Fruit fly (Drosophila melanogaster) whole organism, embryonic: ENCODE results near the gene dyl.

Experiments used
- Abd-B ChIP-seq: fragments of 200-800 bp; sonication (Bioruptor generic); optimal IDR thresholded peaks from 2 replicates; lab custom pipeline; 2018; ENCODE audit warnings: missing biosample characterization, mild to moderate bottlenecking, missing genetic modification characterization, moderate library complexity
- Atf-2 ChIP-seq: fragments of 200-800 bp; sonication (Bioruptor generic); optimal IDR thresholded peaks from 2 replicates; lab custom pipeline; 2016; ENCODE audit warnings: missing biosample characterization, missing genetic modification characterization
- C15 ChIP-seq: fragments of 200-800 bp; sonication (Bioruptor generic); IDR thresholded peaks from 3 replicates; pipeline ENCODE4 v1.3.6; 2022; ENCODE audit warnings: missing biosample characterization, missing genetic modification characterization
- CG11093 ChIP-seq: fragments of 200-800 bp; sonication (Bioruptor generic); IDR thresholded peaks from 3 replicates; pipeline ENCODE4 v1.3.6; 2022; ENCODE audit warnings: missing biosample characterization, missing genetic modification characterization
- CG11456 ChIP-seq: fragments of 200-800 bp; sonication (Bioruptor generic); IDR thresholded peaks from 3 replicates; pipeline ENCODE4 v1.3.6; 2022; ENCODE audit warnings: missing biosample characterization, missing genetic modification characterization
- CG11695 ChIP-seq: fragments of 200-800 bp; sonication (Bioruptor generic); IDR thresholded peaks from 3 replicates; pipeline ENCODE4 v1.3.6; 2022; ENCODE audit warnings: missing biosample characterization, missing genetic modification characterization
- CG11723 ChIP-seq: fragments of 200-800 bp; sonication (Bioruptor generic); optimal IDR thresholded peaks from 2 replicates; lab custom pipeline; 2017; ENCODE audit warnings: missing biosample characterization, mild to moderate bottlenecking, missing genetic modification characterization
- CG13287 ChIP-seq: fragments of 200-800 bp; sonication (Bioruptor generic); IDR thresholded peaks from 2 replicates; pipeline ENCODE4 v1.3.6; 2022; ENCODE audit warnings: missing biosample characterization, missing genetic modification characterization; ENCODE audit not compliant: partially characterized antibody
- CG13296 ChIP-seq: fragments of 200-800 bp; sonication (Bioruptor generic); optimal IDR thresholded peaks from 3 replicates; lab custom pipeline; 2018; ENCODE audit warnings: missing biosample characterization, mild to moderate bottlenecking, missing genetic modification characterization
- CG13624 ChIP-seq: fragments of 200-800 bp; sonication (Bioruptor generic); optimal IDR thresholded peaks from 2 replicates; lab custom pipeline; 2016; ENCODE audit warnings: missing biosample characterization, missing genetic modification characterization
- CG14441 ChIP-seq: fragments of 200-800 bp; sonication (Bioruptor generic); IDR thresholded peaks from 2 replicates; pipeline ENCODE4 v1.3.6; 2022; ENCODE audit warnings: missing biosample characterization, missing genetic modification characterization
- CG17385 ChIP-seq: fragments of 200-800 bp; sonication (Bioruptor generic); optimal IDR thresholded peaks from 3 replicates; lab custom pipeline; 2018; ENCODE audit warnings: missing biosample characterization, mild to moderate bottlenecking, missing genetic modification characterization
- CG2712 ChIP-seq: fragments of 200-800 bp; optimal IDR thresholded peaks from 3 replicates; lab custom pipeline; 2019; ENCODE audit warnings: missing biosample characterization, mild to moderate bottlenecking, missing genetic modification characterization, moderate library complexity
- CG31365 ChIP-seq: fragments of 200-800 bp; sonication (Bioruptor generic); optimal IDR thresholded peaks from 2 replicates; lab custom pipeline; 2018; ENCODE audit warnings: missing biosample characterization, mild to moderate bottlenecking, missing genetic modification characterization
- CG3407 ChIP-seq: fragments of 200-800 bp; sonication (Bioruptor generic); optimal IDR thresholded peaks from 2 replicates; lab custom pipeline; 2018; ENCODE audit warnings: missing biosample characterization, mild to moderate bottlenecking, missing genetic modification characterization
- CG4282 ChIP-seq: fragments of 200-800 bp; sonication (Bioruptor generic); optimal IDR thresholded peaks from 2 replicates; lab custom pipeline; 2016; ENCODE audit warnings: missing biosample characterization, missing genetic modification characterization
- CG8089 ChIP-seq: fragments of 200-800 bp; sonication (Bioruptor generic); optimal IDR thresholded peaks from 3 replicates; lab custom pipeline; 2016; ENCODE audit warnings: missing biosample characterization, missing genetic modification characterization
- CG8944 ChIP-seq: fragments of 200-800 bp; sonication (Bioruptor generic); optimal IDR thresholded peaks from 3 replicates; lab custom pipeline; 2016; ENCODE audit warnings: missing biosample characterization, missing genetic modification characterization
- CG9727 ChIP-seq: fragments of 200-800 bp; sonication (Bioruptor generic); optimal IDR thresholded peaks from 3 replicates; lab custom pipeline; 2017; ENCODE audit warnings: missing biosample characterization, mild to moderate bottlenecking, missing genetic modification characterization
- CHES-1-like ChIP-seq: fragments of 200-800 bp; sonication (Bioruptor generic); optimal IDR thresholded peaks from 2 replicates; lab custom pipeline; 2016; ENCODE audit warnings: missing biosample characterization, missing genetic modification characterization
- Ets97D ChIP-seq: fragments of 200-800 bp; sonication (Bioruptor generic); optimal IDR thresholded peaks from 3 replicates; lab custom pipeline; 2016; ENCODE audit warnings: missing biosample characterization, missing genetic modification characterization
- Fer3 ChIP-seq: fragments of 200-800 bp; sonication (Bioruptor generic); optimal IDR thresholded peaks from 2 replicates; lab custom pipeline; 2018; ENCODE audit warnings: missing biosample characterization, mild to moderate bottlenecking, missing genetic modification characterization, moderate library complexity
- HLHmδ ChIP-seq: fragments of 200-800 bp; sonication (Bioruptor generic); optimal IDR thresholded peaks from 2 replicates; lab custom pipeline; 2018; ENCODE audit warnings: missing biosample characterization, mild to moderate bottlenecking, missing genetic modification characterization, moderate library complexity
- Kr ChIP-seq: fragments of 200-800 bp; sonication (Bioruptor generic); optimal IDR thresholded peaks from 2 replicates; lab custom pipeline; 2017; ENCODE audit warnings: missing biosample characterization, mild to moderate bottlenecking, missing genetic modification characterization
- Lim3 ChIP-seq: fragments of 200-800 bp; sonication (Bioruptor generic); IDR thresholded peaks from 2 replicates; pipeline ENCODE4 v1.3.6; 2022; ENCODE audit warnings: missing biosample characterization, missing genetic modification characterization
- Max ChIP-seq: fragments of 200-800 bp; sonication (Bioruptor generic); optimal IDR thresholded peaks from 2 replicates; lab custom pipeline; 2016; ENCODE audit warnings: missing biosample characterization, mild to moderate bottlenecking, missing genetic modification characterization
- Usf ChIP-seq: fragments of 200-800 bp; sonication (Bioruptor generic); optimal IDR thresholded peaks from 2 replicates; lab custom pipeline; 2017; ENCODE audit warnings: missing genotype, missing biosample characterization, missing genetic modification characterization
- Xrp1 ChIP-seq: fragments of 200-800 bp; sonication (Bioruptor generic); IDR thresholded peaks from 2 replicates; pipeline ENCODE4 v1.3.6; 2022; ENCODE audit warnings: missing biosample characterization, missing genetic modification characterization
- YL-1 ChIP-seq: fragments of 200-800 bp; sonication (Bioruptor generic); optimal IDR thresholded peaks from 3 replicates; lab custom pipeline; 2017; ENCODE audit warnings: missing biosample characterization, mild to moderate bottlenecking, missing genetic modification characterization
- abd-A ChIP-seq: fragments of 200-800 bp; sonication (Bioruptor generic); optimal IDR thresholded peaks from 3 replicates; lab custom pipeline; 2019; ENCODE audit warnings: missing biosample characterization, mild to moderate bottlenecking, missing genetic modification characterization, moderate library complexity
- al ChIP-seq: fragments of 200-800 bp; sonication (Bioruptor generic); IDR thresholded peaks from 2 replicates; pipeline ENCODE4 v1.3.6; 2022; ENCODE audit warnings: missing biosample characterization, missing genetic modification characterization
- az2 ChIP-seq: fragments of 200-800 bp; sonication (Bioruptor generic); optimal IDR thresholded peaks from 3 replicates; lab custom pipeline; 2016; ENCODE audit warnings: missing biosample characterization, missing genetic modification characterization
- bigmax ChIP-seq: fragments of 200-800 bp; sonication (Bioruptor generic); optimal IDR thresholded peaks from 2 replicates; lab custom pipeline; 2018; ENCODE audit warnings: missing biosample characterization, mild to moderate bottlenecking, missing genetic modification characterization
- cad ChIP-seq: fragments of >200 bp; optimal IDR thresholded peaks from 2 replicates; lab custom pipeline; 2017; ENCODE audit warnings: missing biosample characterization, missing genetic modification characterization
- chn ChIP-seq: fragments of 200-800 bp; sonication (Bioruptor generic); optimal IDR thresholded peaks from 2 replicates; lab custom pipeline; 2016; ENCODE audit warnings: missing biosample characterization, missing genetic modification characterization
- disco-r ChIP-seq: fragments of 200-800 bp; sonication (Bioruptor generic); optimal IDR thresholded peaks from 2 replicates; lab custom pipeline; 2016; ENCODE audit warnings: missing biosample characterization, missing genetic modification characterization
- dmrt11E ChIP-seq: fragments of 200-800 bp; sonication (Bioruptor generic); optimal IDR thresholded peaks from 3 replicates; lab custom pipeline; 2018; ENCODE audit warnings: missing biosample characterization, mild to moderate bottlenecking, missing genetic modification characterization, moderate library complexity
- dmrt99B ChIP-seq: fragments of 200-800 bp; sonication (Bioruptor generic); optimal IDR thresholded peaks from 2 replicates; lab custom pipeline; 2018; ENCODE audit warnings: missing biosample characterization, mild to moderate bottlenecking, missing genetic modification characterization, moderate library complexity
- ems ChIP-seq: fragments of 200-800 bp; sonication (Bioruptor generic); optimal IDR thresholded peaks from 3 replicates; lab custom pipeline; 2016; ENCODE audit warnings: missing biosample characterization, missing genetic modification characterization
- exex ChIP-seq: fragments of 200-800 bp; sonication (Bioruptor generic); optimal IDR thresholded peaks from 4 replicates; lab custom pipeline; 2018; ENCODE audit warnings: missing biosample characterization, mild to moderate bottlenecking, missing genetic modification characterization, moderate library complexity
- insv ChIP-seq, 2 experiments: fragments of 200-800 bp; sonication (Bioruptor generic); optimal IDR thresholded peaks; 3 replicates each; lab custom pipeline; 2016 to 2018; ENCODE audit warnings: missing biosample characterization in 2 of 2, missing genetic modification characterization in 2 of 2
- ken ChIP-seq: fragments of 200-800 bp; sonication (Bioruptor generic); IDR thresholded peaks from 3 replicates; pipeline ENCODE4 v1.3.6; 2022; ENCODE audit warnings: missing biosample characterization, missing genetic modification characterization
- klu ChIP-seq: fragments of 200-800 bp; sonication (Bioruptor generic); IDR thresholded peaks from 2 replicates; pipeline ENCODE4 v1.3.6; 2022; ENCODE audit warnings: missing biosample characterization, missing genetic modification characterization
- lbe ChIP-seq: fragments of 200-800 bp; sonication (Bioruptor generic); optimal IDR thresholded peaks from 2 replicates; lab custom pipeline; 2016; ENCODE audit warnings: missing biosample characterization, mild to moderate bottlenecking, missing genetic modification characterization
- oc ChIP-seq: fragments of 200-800 bp; sonication (Bioruptor generic); optimal IDR thresholded peaks from 2 replicates; lab custom pipeline; 2018; ENCODE audit warnings: missing biosample characterization, mild to moderate bottlenecking, missing genetic modification characterization, moderate library complexity
- onecut ChIP-seq: fragments of 200-800 bp; sonication (Bioruptor generic); IDR thresholded peaks from 2 replicates; pipeline ENCODE4 v1.3.6; 2022; ENCODE audit warnings: missing biosample characterization, missing genetic modification characterization
- prd ChIP-seq, 3 experiments: fragments of >200 bp in 2 of 3; fragments of 200-800 bp in 1 of 3; sonication (Bioruptor generic) in 1 of 3; optimal IDR thresholded peaks in 2 of 3; IDR thresholded peaks in 1 of 3; 2 replicates in 2 of 3; 3 replicates in 1 of 3; pipeline versions ENCODE4 v1.3.6 to Lab custom; 2017 to 2022; ENCODE audit warnings: missing biosample characterization in 1 of 3, missing genetic modification characterization in 1 of 3
- sob ChIP-seq: fragments of 200-800 bp; sonication (Bioruptor generic); IDR thresholded peaks from 2 replicates; pipeline ENCODE4 v1.3.6; 2022; ENCODE audit warnings: missing biosample characterization, missing genetic modification characterization
- sug ChIP-seq: fragments of 200-800 bp; optimal IDR thresholded peaks from 2 replicates; lab custom pipeline; 2019; ENCODE audit warnings: missing biosample characterization, mild to moderate bottlenecking, missing genetic modification characterization, moderate library complexity
- twi ChIP-seq: fragments of 200-800 bp; optimal IDR thresholded peaks from 2 replicates; lab custom pipeline; 2019; ENCODE audit warnings: missing biosample characterization, mild to moderate bottlenecking, missing genetic modification characterization, moderate library complexity
- unc-4 ChIP-seq: fragments of 200-800 bp; sonication (Bioruptor generic); IDR thresholded peaks from 2 replicates; pipeline ENCODE4 v1.3.6; 2022; ENCODE audit warnings: missing biosample characterization, missing genetic modification characterization; ENCODE audit not compliant: partially characterized antibody
- zfh1 ChIP-seq: fragments of 200-800 bp; sonication (Bioruptor generic); IDR thresholded peaks from 3 replicates; pipeline ENCODE4 v1.3.6; 2022; ENCODE audit warnings: missing biosample characterization, missing genetic modification characterization

Gene dyl

DNA sequence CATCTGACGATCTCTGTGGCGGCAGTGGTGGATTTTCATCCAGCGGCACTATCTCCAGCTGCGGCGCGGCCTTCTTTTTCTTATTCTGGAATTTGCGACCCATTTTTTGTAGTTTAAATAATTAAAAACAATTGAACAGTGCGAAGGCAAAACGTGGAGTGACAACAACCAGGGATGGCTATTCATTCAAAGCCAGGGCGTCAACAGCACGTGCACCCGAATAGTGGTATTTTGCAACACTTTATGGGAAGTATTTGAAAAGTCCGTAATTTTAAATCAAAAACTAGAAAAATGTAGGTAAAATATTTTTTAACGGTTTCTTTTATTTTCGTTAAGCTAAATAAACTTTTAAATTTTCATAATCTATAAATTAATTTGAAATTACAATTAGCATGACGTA lies 24.9 kb downstream of the dyl start, which contains the start of gene CG11583 (continued):
- TF ChIP-seq Lim3 (GFP tag; lab: Robert Waterston, UW): no peak
- TF ChIP-seq CG11695 (GFP tag; lab: Robert Waterston, UW): no peak
- TF ChIP-seq klu (GFP tag; lab: Robert Waterston, UW): no peak
- TF ChIP-seq CG14441 (GFP tag; lab: Robert Waterston, UW): no peak
- peak; percentile 70 for TF ChIP-seq sob (GFP tag; lab: Robert Waterston, UW)
- TF ChIP-seq az2 (GFP tag; lab: Kevin White, UChicago): peak; percentile 3
- peak; percentile 50 for TF ChIP-seq ems (GFP tag; lab: Kevin White, UChicago)
- no peak for TF ChIP-seq CG11723 (GFP tag; lab: Kevin White, UChicago)
- TF ChIP-seq CG9727 (GFP tag; lab: Kevin White, UChicago): no peak
- no peak for TF ChIP-seq CG3407 (GFP tag; lab: Kevin White, UChicago)
- peak; percentile 38; the same call in 1 of the 2 replicates for TF ChIP-seq CG13287 (GFP tag; lab: Robert Waterston, UW)
- TF ChIP-seq CG4282 (GFP tag; lab: Kevin White, UChicago): peak; percentile 18
- no peak for TF ChIP-seq onecut
- no peak for TF ChIP-seq C15 (GFP tag; lab: Robert Waterston, UW)
- TF ChIP-seq YL-1 (GFP tag; lab: Kevin White, UChicago): peak; percentile 88
- TF ChIP-seq dmrt11E (tag; lab: Kevin White, UChicago): no peak
- peak; percentile 39 for TF ChIP-seq lbe (GFP tag; lab: Kevin White, UChicago)
- no peak for TF ChIP-seq CG31365 (tag; lab: Kevin White, UChicago)
- no peak for TF ChIP-seq abd-A (tag; lab: Kevin White, UChicago)
- no peak for TF ChIP-seq dmrt99B
- TF ChIP-seq twi: peak; percentile 30
- TF ChIP-seq HLHmδ (GFP tag; lab: Kevin White, UChicago): no peak
- peak; percentile 98 for TF ChIP-seq Max (GFP tag; lab: Kevin White, UChicago)
- peak; percentile 60 for TF ChIP-seq CHES-1-like (GFP tag; lab: Kevin White, UChicago)
- TF ChIP-seq CG8089 (GFP tag; lab: Kevin White, UChicago): no peak
- TF ChIP-seq prd (optimal IDR thresholded peaks at IDR 0.05; lab: Kevin White, UChicago): no peak
- TF ChIP-seq prd (GFP tag; IDR thresholded peaks at IDR 0.05; lab: Robert Waterston, UW): no peak
- no peak for TF ChIP-seq bigmax
- TF ChIP-seq chn (GFP tag; lab: Kevin White, UChicago): peak; percentile 38
- TF ChIP-seq Fer3 (tag; lab: Kevin White, UChicago): no peak
- TF ChIP-seq CG13296 (GFP tag; lab: Kevin White, UChicago): no peak
- no peak for TF ChIP-seq sug (tag; lab: Kevin White, UChicago)
- TF ChIP-seq Abd-B: no peak
- TF ChIP-seq cad (GFP tag; lab: Kevin White, UChicago): no peak
- no peak for TF ChIP-seq oc (tag; lab: Kevin White, UChicago)
- no peak for TF ChIP-seq Kr (GFP tag; lab: Kevin White, UChicago)
- TF ChIP-seq CG17385 (GFP tag; lab: Kevin White, UChicago): no peak
- no peak for TF ChIP-seq disco-r (GFP tag; lab: Kevin White, UChicago)
- no peak for TF ChIP-seq exex
- no peak for TF ChIP-seq CG11093 (GFP tag; lab: Robert Waterston, UW)
- peak; percentile 45 for TF ChIP-seq CG8944
- peak; percentile 86 for TF ChIP-seq Ets97D (GFP tag; lab: Kevin White, UChicago)
- TF ChIP-seq CG11456: peak; percentile 61; the same call in 1 of the 3 replicates
- no peak for TF ChIP-seq zfh1 (GFP tag; lab: Robert Waterston, UW)
- no peak for TF ChIP-seq unc-4 (GFP tag; lab: Robert Waterston, UW)
- TF ChIP-seq CG2712 (tag; lab: Kevin White, UChicago): peak; percentile 43
- TF ChIP-seq Xrp1 (GFP tag; lab: Robert Waterston, UW): peak; percentile 35; the same call in 1 of the 2 replicates
- no peak for TF ChIP-seq Atf-2 (GFP tag; lab: Kevin White, UChicago)
- peak; percentile 42 for TF ChIP-seq CG13624
- no peak for TF ChIP-seq insv (GFP tag; optimal IDR thresholded peaks at IDR 0.05; lab: Kevin White, UChicago)
- TF ChIP-seq al: no peak
- no peak for TF ChIP-seq Usf
- no peak for TF ChIP-seq ken (GFP tag; lab: Robert Waterston, UW)
